In the genomic region with DNA sequence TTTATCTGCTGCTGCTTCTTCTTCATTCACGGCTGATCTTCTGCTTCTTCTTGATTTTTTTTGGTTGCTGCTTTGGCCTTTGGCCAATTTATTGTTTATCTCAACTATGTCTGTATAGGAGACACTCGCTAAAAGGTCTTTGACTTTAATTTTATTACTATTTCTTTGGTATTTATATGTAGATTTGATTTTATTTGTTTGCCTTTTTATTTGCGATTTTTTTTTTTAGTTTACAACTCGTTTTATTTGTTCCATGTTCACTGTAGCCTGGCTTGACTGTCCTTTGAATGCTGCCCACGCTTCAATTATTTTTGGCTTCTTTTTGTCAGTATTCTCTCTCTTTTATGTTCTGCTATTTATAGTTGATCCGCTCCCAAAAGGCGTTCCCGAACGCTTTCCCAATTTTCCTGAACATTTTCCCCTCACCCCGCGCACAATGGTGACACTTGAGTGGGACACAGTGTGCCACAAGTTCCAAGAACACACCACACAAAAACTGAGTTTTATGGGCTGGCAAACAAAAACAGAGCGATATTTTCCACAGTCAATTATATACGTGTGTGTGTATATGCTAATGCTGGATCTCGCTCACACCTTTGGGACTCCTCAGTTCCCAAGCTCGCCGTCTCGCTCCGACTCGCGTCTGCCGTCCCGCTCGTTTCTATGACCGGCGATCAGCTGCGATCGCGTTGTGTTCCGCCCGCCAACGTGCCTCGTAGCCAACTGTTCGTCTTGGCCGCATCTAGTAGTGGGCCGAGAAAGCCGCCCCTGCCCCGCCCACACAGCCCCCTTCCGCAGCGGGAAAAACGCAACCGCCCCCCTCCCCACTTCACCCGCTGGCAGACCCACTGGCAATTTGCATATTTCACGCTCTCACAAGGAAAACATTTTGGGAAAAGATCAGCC, we compare ENCODE assay signal across 1 fruit fly cellular context.
A peak's percentile ranks its signal among the peaks of the same experiment; 100 is the strongest.
TF ChIP-seq lines count a peak whose summit lies in the region.

A gene (minus strand): TSS at position 725 of the 906 bp plus-strand sequence.

TF ChIP-seq in whole organism, embryonic, 481 proteins besides CTCF, POLR2A, EP300 and RAD21 (continued from another document and continues in another):
- peak; percentile 3 for TF ChIP-seq CG15514 (GFP tag; optimal IDR thresholded peaks at IDR 0.05; lab: Kevin White, UChicago)
- TF ChIP-seq CG3847 (GFP tag; IDR thresholded peaks at IDR 0.05; lab: Robert Waterston, UW) = peak; percentile 78
- TF ChIP-seq CG17568 (GFP tag; optimal IDR thresholded peaks at IDR 0.05; lab: Kevin White, UChicago) = peak; percentile 0
- peak; percentile 45 to 69 for TF ChIP-seq dpn (GFP tag; optimal IDR thresholded peaks at IDR 0.05; lab: Kevin White, UChicago)
- peak; percentile 55 for TF ChIP-seq CG6272 (GFP tag; IDR thresholded peaks at IDR 0.05; lab: Robert Waterston, UW)
- peak; percentile 50 for TF ChIP-seq CG1233 (GFP tag; optimal IDR thresholded peaks at IDR 0.05; lab: Kevin White, UChicago)
- 0 out of 2 replicates have a peak, but pooled peaks have one; percentile 10 for TF ChIP-seq Oaz (GFP tag; IDR thresholded peaks at IDR 0.05; lab: Robert Waterston, UW)
- TF ChIP-seq vnd (GFP tag; IDR thresholded peaks at IDR 0.05; lab: Robert Waterston, UW; ENCODE audit: partially characterized antibody) = no peak
- TF ChIP-seq unc-4 (GFP tag; IDR thresholded peaks at IDR 0.05; lab: Robert Waterston, UW; ENCODE audit: partially characterized antibody) = no peak
- TF ChIP-seq eyg (GFP tag; optimal IDR thresholded peaks at IDR 0.05; lab: Kevin White, UChicago) = peak; percentile 20
- peak; percentile 68; the same call in 1 of the 2 replicates for TF ChIP-seq aop (GFP tag; IDR thresholded peaks at IDR 0.05; lab: Robert Waterston, UW)
- peak; percentile 41 for TF ChIP-seq cwo (GFP tag; optimal IDR thresholded peaks at IDR 0.05; lab: Kevin White, UChicago)
- peak; percentile 89 for TF ChIP-seq grau (tag; optimal IDR thresholded peaks at IDR 0.05; lab: Kevin White, UChicago)
- TF ChIP-seq CG15073 (GFP tag; optimal IDR thresholded peaks at IDR 0.05; lab: Kevin White, UChicago) = no peak
- peak; percentile 64 for TF ChIP-seq CG14710 (tag; optimal IDR thresholded peaks at IDR 0.05; lab: Kevin White, UChicago)
- no peak for TF ChIP-seq prd (optimal IDR thresholded peaks at IDR 0.05; lab: Kevin White, UChicago)
- TF ChIP-seq prd (GFP tag; IDR thresholded peaks at IDR 0.05; lab: Robert Waterston, UW) = peak; percentile 81
- TF ChIP-seq Abd-B (GFP tag; optimal IDR thresholded peaks at IDR 0.05; lab: Kevin White, UChicago) = peak; percentile 60
- TF ChIP-seq ind (GFP tag; optimal IDR thresholded peaks at IDR 0.05; lab: Kevin White, UChicago) = peak; percentile 68
- TF ChIP-seq Dad (GFP tag; optimal IDR thresholded peaks at IDR 0.05; lab: Kevin White, UChicago) = peak; percentile 51
- TF ChIP-seq nerfin-2 (GFP tag; IDR thresholded peaks at IDR 0.05; lab: Robert Waterston, UW; ENCODE audit: partially characterized antibody) = no peak
- peak; percentile 14 for TF ChIP-seq cato (GFP tag; optimal IDR thresholded peaks at IDR 0.05; lab: Kevin White, UChicago; ENCODE audit: borderline replicate concordance)
- no peak for TF ChIP-seq sna (GFP tag; IDR thresholded peaks at IDR 0.05; lab: Robert Waterston, UW; ENCODE audit: partially characterized antibody)
- no peak for TF ChIP-seq shn (GFP tag; optimal IDR thresholded peaks at IDR 0.05; lab: Kevin White, UChicago)
- TF ChIP-seq CG7271 (tag; optimal IDR thresholded peaks at IDR 0.05; lab: Kevin White, UChicago) = no peak
- peak; percentile 75 for TF ChIP-seq CG4730 (GFP tag; IDR thresholded peaks at IDR 0.05; lab: Robert Waterston, UW)
- TF ChIP-seq CG11723 (GFP tag; optimal IDR thresholded peaks at IDR 0.05; lab: Kevin White, UChicago) = peak; percentile 25
- TF ChIP-seq Dll (GFP tag; IDR thresholded peaks at IDR 0.05; lab: Robert Waterston, UW; ENCODE audit: partially characterized antibody) = no peak
- TF ChIP-seq CG17802 (tag; optimal IDR thresholded peaks at IDR 0.05; lab: Kevin White, UChicago) = no peak
- TF ChIP-seq gfzf (GFP tag; optimal IDR thresholded peaks at IDR 0.05; lab: Kevin White, UChicago) = no peak
- TF ChIP-seq fd64A (GFP tag; optimal IDR thresholded peaks at IDR 0.05; lab: Kevin White, UChicago) = no peak
- TF ChIP-seq Awh (GFP tag; IDR thresholded peaks at IDR 0.05; lab: Robert Waterston, UW) = peak; percentile 62; the same call in 1 of the 2 replicates
- TF ChIP-seq oc (tag; optimal IDR thresholded peaks at IDR 0.05; lab: Kevin White, UChicago) = peak; percentile 6
- peak; percentile 50 for TF ChIP-seq CG7786 (GFP tag; optimal IDR thresholded peaks at IDR 0.05; lab: Kevin White, UChicago)
- TF ChIP-seq CG17361 (GFP tag; IDR thresholded peaks at IDR 0.05; lab: Robert Waterston, UW) = peak; percentile 72; the same call in 2 of the 3 replicates
- no peak for TF ChIP-seq pan (optimal IDR thresholded peaks at IDR 0.05; lab: Kevin White, UChicago)
- peak in 1 of 2 experiments; percentile 87 for TF ChIP-seq pan (GFP tag; optimal IDR thresholded peaks at IDR 0.05 in 1 of 2, IDR thresholded peaks at IDR 0.05 in 1 of 2)
- TF ChIP-seq CG15601 (tag; optimal IDR thresholded peaks at IDR 0.05; lab: Kevin White, UChicago) = peak; percentile 61
- no peak for TF ChIP-seq dan (GFP tag; IDR thresholded peaks at IDR 0.05; lab: Robert Waterston, UW)
- TF ChIP-seq CG3838 (GFP tag; optimal IDR thresholded peaks at IDR 0.05; lab: Kevin White, UChicago) = no peak
- TF ChIP-seq D19B (GFP tag; optimal IDR thresholded peaks at IDR 0.05; lab: Kevin White, UChicago) = peak; percentile 34
- TF ChIP-seq CG31441 (GFP tag; IDR thresholded peaks at IDR 0.05; lab: Robert Waterston, UW) = peak; percentile 68
- TF ChIP-seq CG5953 (GFP tag; IDR thresholded peaks at IDR 0.05; lab: Robert Waterston, UW) = peak; percentile 73
- no peak for TF ChIP-seq CG34224 (GFP tag; IDR thresholded peaks at IDR 0.05; lab: Robert Waterston, UW; ENCODE audit: partially characterized antibody)
- TF ChIP-seq CG2116 (GFP tag; optimal IDR thresholded peaks at IDR 0.05; lab: Kevin White, UChicago) = no peak
- peak; percentile 69 for TF ChIP-seq Drgx (GFP tag; IDR thresholded peaks at IDR 0.05; lab: Robert Waterston, UW)
- TF ChIP-seq CG3281 (GFP tag; optimal IDR thresholded peaks at IDR 0.05; lab: Kevin White, UChicago) = peak; percentile 43
- peak; percentile 85 for TF ChIP-seq CG9817 (tag; optimal IDR thresholded peaks at IDR 0.05; lab: Kevin White, UChicago)
- TF ChIP-seq fd96Cb (tag; optimal IDR thresholded peaks at IDR 0.05; lab: Kevin White, UChicago) = peak; percentile 75
- TF ChIP-seq CG6854 (GFP tag; optimal IDR thresholded peaks at IDR 0.05; lab: Kevin White, UChicago) = no peak
- TF ChIP-seq trh (GFP tag; optimal IDR thresholded peaks at IDR 0.05; lab: Kevin White, UChicago) = peak; percentile 43
- TF ChIP-seq Ets97D (GFP tag; optimal IDR thresholded peaks at IDR 0.05; lab: Kevin White, UChicago) = peak; percentile 31
- no peak for TF ChIP-seq CG2129 (GFP tag; IDR thresholded peaks at IDR 0.05; lab: Robert Waterston, UW; ENCODE audit: partially characterized antibody)
- peak; percentile 75 for TF ChIP-seq jumu (GFP tag; optimal IDR thresholded peaks at IDR 0.05; lab: Kevin White, UChicago)
- TF ChIP-seq pita (GFP tag; optimal IDR thresholded peaks at IDR 0.05; lab: Kevin White, UChicago) = no peak
- peak; percentile 67 for TF ChIP-seq bcd (GFP tag; optimal IDR thresholded peaks at IDR 0.05; lab: Kevin White, UChicago)
- no peak for TF ChIP-seq abd-A (tag; optimal IDR thresholded peaks at IDR 0.05; lab: Kevin White, UChicago)
- no peak for TF ChIP-seq CG9876 (GFP tag; optimal IDR thresholded peaks at IDR 0.05; lab: Kevin White, UChicago)
- peak; percentile 95 for TF ChIP-seq CG12769 (tag; optimal IDR thresholded peaks at IDR 0.05; lab: Kevin White, UChicago)
- TF ChIP-seq CG11504 (tag; optimal IDR thresholded peaks at IDR 0.05; lab: Kevin White, UChicago) = peak; percentile 79
- peak; percentile 67 for TF ChIP-seq CG9727 (GFP tag; optimal IDR thresholded peaks at IDR 0.05; lab: Kevin White, UChicago)
- TF ChIP-seq CG8281 (tag; optimal IDR thresholded peaks at IDR 0.05; lab: Kevin White, UChicago) = peak; percentile 56
- TF ChIP-seq bab2 (GFP tag; optimal IDR thresholded peaks at IDR 0.05; lab: Kevin White, UChicago) = peak; percentile 73
- peak; percentile 30 for TF ChIP-seq HHEX (GFP tag; optimal IDR thresholded peaks at IDR 0.05; lab: Kevin White, UChicago)
- TF ChIP-seq sim (GFP tag; IDR thresholded peaks at IDR 0.05; lab: Robert Waterston, UW) = peak; percentile 58; the same call in 1 of the 2 replicates
- TF ChIP-seq CG16815 (GFP tag; optimal IDR thresholded peaks at IDR 0.05; lab: Kevin White, UChicago) = peak; percentile 59
- no peak for TF ChIP-seq sc (optimal IDR thresholded peaks at IDR 0.05; lab: Kevin White, UChicago)
- no peak for TF ChIP-seq sc (GFP tag; optimal IDR thresholded peaks at IDR 0.05; lab: Kevin White, UChicago)
- TF ChIP-seq Ada2b (GFP tag; IDR thresholded peaks at IDR 0.05; lab: Robert Waterston, UW) = peak; percentile 83
- peak; percentile 59 for TF ChIP-seq CG10147 (GFP tag; optimal IDR thresholded peaks at IDR 0.05; lab: Kevin White, UChicago)
- TF ChIP-seq Scr (GFP tag; IDR thresholded peaks at IDR 0.05; lab: Robert Waterston, UW; ENCODE audit: partially characterized antibody) = no peak
- TF ChIP-seq Myb (GFP tag; optimal IDR thresholded peaks at IDR 0.05; lab: Kevin White, UChicago) = peak; percentile 52
- TF ChIP-seq Sry-δ (GFP tag; optimal IDR thresholded peaks at IDR 0.05; lab: Kevin White, UChicago) = peak; percentile 13
- TF ChIP-seq nmo (GFP tag; optimal IDR thresholded peaks at IDR 0.05; lab: Kevin White, UChicago) = peak; percentile 82
- peak; percentile 79 for TF ChIP-seq CG9215 (GFP tag; IDR thresholded peaks at IDR 0.05; lab: Robert Waterston, UW)
- TF ChIP-seq mld (GFP tag; IDR thresholded peaks at IDR 0.05; lab: Robert Waterston, UW; ENCODE audit: partially characterized antibody) = no peak
- TF ChIP-seq sd (tag; optimal IDR thresholded peaks at IDR 0.05; lab: Kevin White, UChicago) = peak; percentile 66
- TF ChIP-seq CG18476 (GFP tag; optimal IDR thresholded peaks at IDR 0.05; lab: Kevin White, UChicago) = peak; percentile 55
- peak; percentile 16 for TF ChIP-seq odd (GFP tag; optimal IDR thresholded peaks at IDR 0.05; lab: Kevin White, UChicago)
- TF ChIP-seq CG13296 (GFP tag; optimal IDR thresholded peaks at IDR 0.05; lab: Kevin White, UChicago) = peak; percentile 66
- TF ChIP-seq Bteb2 (GFP tag; optimal IDR thresholded peaks at IDR 0.05; lab: Kevin White, UChicago) = peak; percentile 56
- peak; percentile 78 for TF ChIP-seq sisA (GFP tag; IDR thresholded peaks at IDR 0.05; lab: Robert Waterston, UW)
- TF ChIP-seq dmrt99B (tag; optimal IDR thresholded peaks at IDR 0.05; lab: Kevin White, UChicago) = peak; percentile 81
- no peak for TF ChIP-seq CG11398 (GFP tag; optimal IDR thresholded peaks at IDR 0.05; lab: Kevin White, UChicago)
- TF ChIP-seq ash1 (GFP tag; optimal IDR thresholded peaks at IDR 0.05; lab: Kevin White, UChicago) = no peak
- TF ChIP-seq hth (optimal IDR thresholded peaks at IDR 0.05; lab: Kevin White, UChicago) = no peak
- peak; percentile 39 for TF ChIP-seq Max (GFP tag; optimal IDR thresholded peaks at IDR 0.05; lab: Kevin White, UChicago)
- peak; percentile 80 for TF ChIP-seq mam (GFP tag; optimal IDR thresholded peaks at IDR 0.05; lab: Kevin White, UChicago)
- TF ChIP-seq Atf6 (GFP tag; IDR thresholded peaks at IDR 0.05; lab: Robert Waterston, UW) = peak; percentile 77; the same call in 1 of the 2 replicates
- TF ChIP-seq Hr51 (GFP tag; optimal IDR thresholded peaks at IDR 0.05; lab: Kevin White, UChicago) = peak; percentile 20 to 77
- TF ChIP-seq sqz (GFP tag; optimal IDR thresholded peaks at IDR 0.05; lab: Kevin White, UChicago) = peak; percentile 51
- no peak for TF ChIP-seq Hr39 (optimal IDR thresholded peaks at IDR 0.05; lab: Kevin White, UChicago)
- TF ChIP-seq grn (GFP tag; optimal IDR thresholded peaks at IDR 0.05; lab: Kevin White, UChicago) = no peak
- TF ChIP-seq ab (GFP tag; optimal IDR thresholded peaks at IDR 0.05; lab: Kevin White, UChicago) = no peak
- TF ChIP-seq danr (GFP tag; IDR thresholded peaks at IDR 0.05; lab: Robert Waterston, UW) = peak; percentile 54; the same call in 1 of the 2 replicates
- no peak for TF ChIP-seq CG14965 (GFP tag; optimal IDR thresholded peaks at IDR 0.05; lab: Kevin White, UChicago; ENCODE audit: borderline replicate concordance)
- no peak for TF ChIP-seq bigmax (GFP tag; optimal IDR thresholded peaks at IDR 0.05; lab: Kevin White, UChicago)
- peak; percentile 40 for TF ChIP-seq zen (tag; optimal IDR thresholded peaks at IDR 0.05; lab: Kevin White, UChicago)
- no peak for TF ChIP-seq Elba2 (GFP tag; optimal IDR thresholded peaks at IDR 0.05; lab: Kevin White, UChicago)
- TF ChIP-seq CG17829 (tag; optimal IDR thresholded peaks at IDR 0.05; lab: Kevin White, UChicago) = peak; percentile 39
- peak; percentile 14 for TF ChIP-seq Vsx1 (GFP tag; optimal IDR thresholded peaks at IDR 0.05; lab: Kevin White, UChicago)
- TF ChIP-seq Rx (GFP tag; IDR thresholded peaks at IDR 0.05; lab: Robert Waterston, UW) = peak; percentile 54
- TF ChIP-seq CG13123 (GFP tag; optimal IDR thresholded peaks at IDR 0.05; lab: Kevin White, UChicago) = no peak
- peak; percentile 54 for TF ChIP-seq Six4 (GFP tag; optimal IDR thresholded peaks at IDR 0.05; lab: Kevin White, UChicago)
- TF ChIP-seq CG8388 (GFP tag; optimal IDR thresholded peaks at IDR 0.05; lab: Kevin White, UChicago) = peak; percentile 63
- TF ChIP-seq lmd (GFP tag; IDR thresholded peaks at IDR 0.05; lab: Robert Waterston, UW) = peak; percentile 82
- TF ChIP-seq eve (GFP tag; optimal IDR thresholded peaks at IDR 0.05; lab: Kevin White, UChicago) = peak in 1 of 2 experiments; percentile 66
- TF ChIP-seq tx (GFP tag; optimal IDR thresholded peaks at IDR 0.05; lab: Kevin White, UChicago) = peak; percentile 13
- no peak for TF ChIP-seq Kr (GFP tag; optimal IDR thresholded peaks at IDR 0.05; lab: Kevin White, UChicago)
- TF ChIP-seq row (GFP tag; IDR thresholded peaks at IDR 0.05; lab: Robert Waterston, UW) = peak; percentile 88
- peak; percentile 79 for TF ChIP-seq CG13624 (GFP tag; optimal IDR thresholded peaks at IDR 0.05; lab: Kevin White, UChicago)
- TF ChIP-seq CG12299 (tag; optimal IDR thresholded peaks at IDR 0.05; lab: Kevin White, UChicago) = peak; percentile 37
- peak; percentile 23 for TF ChIP-seq CG13894 (tag; optimal IDR thresholded peaks at IDR 0.05; lab: Kevin White, UChicago)
- TF ChIP-seq repo (GFP tag; optimal IDR thresholded peaks at IDR 0.05; lab: Kevin White, UChicago) = no peak
- TF ChIP-seq Taf1 (GFP tag; IDR thresholded peaks at IDR 0.05; lab: Robert Waterston, UW) = peak; percentile 72; the same call in 1 of the 2 replicates
- TF ChIP-seq CG7928 (GFP tag; optimal IDR thresholded peaks at IDR 0.05; lab: Kevin White, UChicago) = no peak
- no peak for TF ChIP-seq Stat92E (GFP tag; optimal IDR thresholded peaks at IDR 0.05; lab: Kevin White, UChicago)
- TF ChIP-seq ATbp (GFP tag; optimal IDR thresholded peaks at IDR 0.05; lab: Kevin White, UChicago) = peak; percentile 54
